Fruit fly (Drosophila melanogaster): ENCODE results near the gene mRpL36.
A peak's percentile ranks its signal among the peaks of the same experiment; 100 is the strongest.

mRpL36 gene

dm6 chr3L:8121590-8121989 is 3.3 kb downstream of the mRpL36 start, which contains the start of gene ldbr (continued):
- no peak for TF ChIP-seq CG3838 (GFP tag; optimal IDR thresholded peaks at IDR 0.05)
- no peak for TF ChIP-seq psq (GFP tag; optimal IDR thresholded peaks at IDR 0.05)
- no peak for TF ChIP-seq CG17802 (tag; optimal IDR thresholded peaks at IDR 0.05)
- TF ChIP-seq onecut (GFP tag; IDR thresholded peaks at IDR 0.05), result peak; percentile 72
- no peak for TF ChIP-seq H2.0 (GFP tag; IDR thresholded peaks at IDR 0.05)
- peak; percentile 18 for TF ChIP-seq CG4617 (GFP tag; optimal IDR thresholded peaks at IDR 0.05; ENCODE audit: borderline replicate concordance)
- TF ChIP-seq Trl (optimal IDR thresholded peaks at IDR 0.05), result no peak
- TF ChIP-seq Trl (GFP tag; optimal IDR thresholded peaks at IDR 0.05), result no peak
- TF ChIP-seq CG8944 (GFP tag; optimal IDR thresholded peaks at IDR 0.05), result no peak
- no peak for TF ChIP-seq CG4360 (GFP tag; IDR thresholded peaks at IDR 0.05)
- no peak for TF ChIP-seq E2f1 (GFP tag; IDR thresholded peaks at IDR 0.05)
- no peak for TF ChIP-seq cad (GFP tag; optimal IDR thresholded peaks at IDR 0.05)
- no peak for TF ChIP-seq ash1 (GFP tag; optimal IDR thresholded peaks at IDR 0.05)
- no peak for TF ChIP-seq CG3995 (GFP tag; optimal IDR thresholded peaks at IDR 0.05)
- no peak for TF ChIP-seq CG17359 (tag; optimal IDR thresholded peaks at IDR 0.05)
- TF ChIP-seq Dfd (GFP tag; optimal IDR thresholded peaks at IDR 0.05), result no peak
- no peak for TF ChIP-seq Neu2 (GFP tag; optimal IDR thresholded peaks at IDR 0.05; ENCODE audit: borderline replicate concordance)
- no peak for TF ChIP-seq CG2678 (tag; optimal IDR thresholded peaks at IDR 0.05)
- TF ChIP-seq CHES-1-like (GFP tag; optimal IDR thresholded peaks at IDR 0.05), result no peak
- TF ChIP-seq HLHmδ (GFP tag; optimal IDR thresholded peaks at IDR 0.05), result no peak
- TF ChIP-seq MBD-R2 (GFP tag; IDR thresholded peaks at IDR 0.05), result peak; percentile 74
- TF ChIP-seq sug (tag; optimal IDR thresholded peaks at IDR 0.05), result peak; percentile 34
- TF ChIP-seq CG14860 (GFP tag; IDR thresholded peaks at IDR 0.05; ENCODE audit: partially characterized antibody), result 0 out of 3 replicates have a peak, but pooled peaks have one; percentile 33
- no peak for TF ChIP-seq CG9817 (tag; optimal IDR thresholded peaks at IDR 0.05)
- no peak for TF ChIP-seq Hr39 (optimal IDR thresholded peaks at IDR 0.05)
- peak; percentile 61; the same call in 3 of the 4 replicates for TF ChIP-seq Dll (GFP tag; IDR thresholded peaks at IDR 0.05; ENCODE audit: partially characterized antibody)
- TF ChIP-seq Doc2 (GFP tag; IDR thresholded peaks at IDR 0.05), result no peak
- no peak for TF ChIP-seq gt (GFP tag; IDR thresholded peaks at IDR 0.05)
- no peak for TF ChIP-seq Gsc (GFP tag; IDR thresholded peaks at IDR 0.05)
- TF ChIP-seq Blimp-1 (GFP tag; optimal IDR thresholded peaks at IDR 0.05), result no peak
- TF ChIP-seq CG13287 (GFP tag; IDR thresholded peaks at IDR 0.05; ENCODE audit: partially characterized antibody), result peak; percentile 61
- TF ChIP-seq sna (GFP tag; IDR thresholded peaks at IDR 0.05; ENCODE audit: partially characterized antibody), result no peak
- no peak for TF ChIP-seq croc (GFP tag; conservative IDR thresholded peaks at IDR 0.05)
- no peak for TF ChIP-seq knrl (GFP tag; IDR thresholded peaks at IDR 0.05; ENCODE audit: partially characterized antibody)
- TF ChIP-seq CG34422 (GFP tag; IDR thresholded peaks at IDR 0.05), result peak; percentile 36; the same call in 1 of the 3 replicates
- TF ChIP-seq fd3F (GFP tag; optimal IDR thresholded peaks at IDR 0.05), result no peak
- TF ChIP-seq CG12299 (tag; optimal IDR thresholded peaks at IDR 0.05), result no peak
- TF ChIP-seq CG4707 (GFP tag; optimal IDR thresholded peaks at IDR 0.05), result no peak
- no peak for TF ChIP-seq Deaf1 (tag; optimal IDR thresholded peaks at IDR 0.05)
- TF ChIP-seq CG13296 (GFP tag; optimal IDR thresholded peaks at IDR 0.05), result peak; percentile 14
- no peak for TF ChIP-seq CG15479 (GFP tag; optimal IDR thresholded peaks at IDR 0.05)
- peak; percentile 57 for TF ChIP-seq Scr (GFP tag; IDR thresholded peaks at IDR 0.05; ENCODE audit: partially characterized antibody)
- TF ChIP-seq tap (tag; optimal IDR thresholded peaks at IDR 0.05), result no peak
- no peak for TF ChIP-seq CG14667 (GFP tag; IDR thresholded peaks at IDR 0.05)
- no peak for TF ChIP-seq cas (GFP tag; IDR thresholded peaks at IDR 0.05)
- no peak for TF ChIP-seq ERR (GFP tag; optimal IDR thresholded peaks at IDR 0.05)
- TF ChIP-seq CG15269 (tag; optimal IDR thresholded peaks at IDR 0.05), result no peak
- TF ChIP-seq CG3163 (GFP tag; optimal IDR thresholded peaks at IDR 0.05), result no peak
- peak; percentile 94 for TF ChIP-seq CG10267 (tag; optimal IDR thresholded peaks at IDR 0.05)
- TF ChIP-seq Nf-YB (GFP tag; optimal IDR thresholded peaks at IDR 0.05), result no peak
- no peak for TF ChIP-seq corto (GFP tag; optimal IDR thresholded peaks at IDR 0.05)
- no peak for TF ChIP-seq CG8765 (GFP tag; IDR thresholded peaks at IDR 0.05)

Data from whole organism, embryonic.